Fruit fly (Drosophila melanogaster): ENCODE measurements around the gene CG42586.

dm6 chr2L:14744121-14744520, 2.5 kb upstream of the CG42586 start, which contains the start of gene CG42681:
- TF ChIP-seq CG8478 (optimal IDR thresholded peaks at IDR 0.05) (no peak), CTCF (optimal IDR thresholded peaks at IDR 0.05) (no peak)

All from S2 (cell line).